Fruit fly (Drosophila melanogaster): ENCODE measurements around the gene btz.

- TF ChIP-seq CG8478 (optimal IDR thresholded peaks at IDR 0.05) (no peak), EcR (GFP tag; optimal IDR thresholded peaks at IDR 0.05) (no peak), usp (GFP tag; optimal IDR thresholded peaks at IDR 0.05) (no peak)
Observed at dm6 chr3R:27681799-27682198, 18.4 kb upstream of the btz start, which contains the start of gene Sce.
